Worm (Caenorhabditis elegans): Measurements from ENCODE around the gene srx-136.

ce11 chrV:13879241-13879640 is 22.0 kb downstream of the srx-136 start, which contains the start of gene lbp-7:
- TF ChIP-seq T22C8.4 (GFP tag; IDR thresholded peaks at IDR 0.05) = no peak
- TF ChIP-seq ztf-29 (GFP tag; IDR thresholded peaks at IDR 0.05) = no peak
- no peak for TF ChIP-seq ztf-23 (GFP tag; IDR thresholded peaks at IDR 0.05)
- TF ChIP-seq cog-1 (tag; optimal IDR thresholded peaks at IDR 0.05) = no peak
- TF ChIP-seq flt-1 (GFP tag; IDR thresholded peaks at IDR 0.05) = no peak
- no peak for TF ChIP-seq klf-2 (GFP tag; conservative IDR thresholded peaks at IDR 0.05)
- TF ChIP-seq ref-1 (GFP tag; conservative IDR thresholded peaks at IDR 0.05) = no peak
- no peak for TF ChIP-seq med-1 (GFP tag; optimal IDR thresholded peaks at IDR 0.05; ENCODE audit: insufficient read depth)
- TF ChIP-seq tab-1 (GFP tag; IDR thresholded peaks at IDR 0.05) = no peak
